Worm (Caenorhabditis elegans) whole organism, L2 larva: ENCODE results near the gene cyb-2.1.

Experiments
- skn-1 ChIP-seq: sonication (generic microtip); optimal IDR thresholded peaks from 2 replicates; lab custom pipeline; 2017; ENCODE audit warnings: missing biosample characterization, missing genetic modification characterization
- unc-62 ChIP-seq: fragments of 150-350 bp; optimal IDR thresholded peaks from 2 replicates; lab custom pipeline; 2014; ENCODE audit warnings: missing biosample characterization, missing genetic modification reagents, missing genetic modification characterization
- zag-1 ChIP-seq: fragments of 150-350 bp; optimal IDR thresholded peaks from 2 replicates; lab custom pipeline; 2014; ENCODE audit warnings: missing biosample characterization, missing genetic modification characterization
- ztf-11 ChIP-seq: sonication (generic microtip); optimal IDR thresholded peaks from 2 replicates; lab custom pipeline; 2017; ENCODE audit warnings: missing biosample characterization, missing genetic modification characterization

ce11 chrIV:11009928-11010327, 24.1 kb downstream of the cyb-2.1 start:
- TF ChIP-seq zag-1 (no peak), unc-62 (GFP tag; lab: Kevin White, UChicago) (no peak), ztf-11 (tag; lab: Kevin White, UChicago) (no peak), skn-1 (no peak)
